Worm (Caenorhabditis elegans) whole organism, L3 larva: ENCODE data around the gene C01G12.16.

ENCODE experiments used
- ceh-9 ChIP-seq: sonication (generic microtip); optimal IDR thresholded peaks from 2 replicates; lab custom pipeline; 2018; ENCODE audit warnings: missing biosample characterization, missing genetic modification characterization
- elt-1 ChIP-seq: fragments of 150-350 bp; optimal IDR thresholded peaks from 2 replicates; lab custom pipeline; 2014; ENCODE audit warnings: missing biosample characterization, missing genetic modification characterization
- elt-2 ChIP-seq: sonication (generic microtip); optimal IDR thresholded peaks from 2 replicates; lab custom pipeline; 2016; ENCODE audit warnings: missing genetic modification reagents, mild to moderate bottlenecking, missing genetic modification characterization, missing compliant biosample characterization
- fos-1 ChIP-seq: fragments of 150-350 bp; optimal IDR thresholded peaks from 2 replicates; lab custom pipeline; 2014; ENCODE audit warnings: missing biosample characterization, missing genetic modification characterization
- lin-39 ChIP-seq: fragments of 150-350 bp; optimal IDR thresholded peaks from 2 replicates; lab custom pipeline; 2018; ENCODE audit warnings: missing biosample characterization, missing genetic modification reagents, missing genetic modification characterization
- lsy-12 ChIP-seq: sonication (generic microtip); optimal IDR thresholded peaks from 2 replicates; lab custom pipeline; 2016; ENCODE audit warnings: mild to moderate bottlenecking, missing genetic modification characterization, missing compliant biosample characterization
- nfya-1 ChIP-seq: sonication (generic microtip); optimal IDR thresholded peaks from 2 replicates; lab custom pipeline; 2017; ENCODE audit warnings: missing genetic modification characterization, mild to moderate bottlenecking, missing compliant biosample characterization, antibody characterized with exemption, moderate library complexity; ENCODE audit not compliant: insufficient read depth
- nhr-25 ChIP-seq: sonication (generic microtip); optimal IDR thresholded peaks from 2 replicates; lab custom pipeline; 2017; ENCODE audit warnings: missing biosample characterization, missing genetic modification characterization
- nhr-77 ChIP-seq: fragments of 150-350 bp; optimal IDR thresholded peaks from 2 replicates; lab custom pipeline; 2014; ENCODE audit warnings: missing biosample characterization, missing genetic modification characterization
- pqm-1 ChIP-seq: fragments of 150-350 bp; optimal IDR thresholded peaks from 2 replicates; lab custom pipeline; 2017; ENCODE audit warnings: missing biosample characterization, missing genetic modification characterization, inconsistent platforms
- unc-39 ChIP-seq: sonication (generic microtip); optimal IDR thresholded peaks from 4 replicates; lab custom pipeline; 2017; ENCODE audit warnings: missing biosample characterization, missing genetic modification characterization
- unc-62 ChIP-seq: fragments of 150-350 bp; sonication (generic microtip); optimal IDR thresholded peaks from 4 replicates; lab custom pipeline; 2014; ENCODE audit warnings: missing biosample characterization, missing genetic modification reagents, missing genetic modification characterization
- ztf-11 ChIP-seq: fragments of 150-350 bp; optimal IDR thresholded peaks from 2 replicates; lab custom pipeline; 2014; ENCODE audit warnings: missing biosample characterization, missing genetic modification characterization
- ztf-4 ChIP-seq: fragments of 150-350 bp; optimal IDR thresholded peaks from 2 replicates; lab custom pipeline; 2014; ENCODE audit warnings: missing biosample characterization, missing genetic modification characterization

DNA sequence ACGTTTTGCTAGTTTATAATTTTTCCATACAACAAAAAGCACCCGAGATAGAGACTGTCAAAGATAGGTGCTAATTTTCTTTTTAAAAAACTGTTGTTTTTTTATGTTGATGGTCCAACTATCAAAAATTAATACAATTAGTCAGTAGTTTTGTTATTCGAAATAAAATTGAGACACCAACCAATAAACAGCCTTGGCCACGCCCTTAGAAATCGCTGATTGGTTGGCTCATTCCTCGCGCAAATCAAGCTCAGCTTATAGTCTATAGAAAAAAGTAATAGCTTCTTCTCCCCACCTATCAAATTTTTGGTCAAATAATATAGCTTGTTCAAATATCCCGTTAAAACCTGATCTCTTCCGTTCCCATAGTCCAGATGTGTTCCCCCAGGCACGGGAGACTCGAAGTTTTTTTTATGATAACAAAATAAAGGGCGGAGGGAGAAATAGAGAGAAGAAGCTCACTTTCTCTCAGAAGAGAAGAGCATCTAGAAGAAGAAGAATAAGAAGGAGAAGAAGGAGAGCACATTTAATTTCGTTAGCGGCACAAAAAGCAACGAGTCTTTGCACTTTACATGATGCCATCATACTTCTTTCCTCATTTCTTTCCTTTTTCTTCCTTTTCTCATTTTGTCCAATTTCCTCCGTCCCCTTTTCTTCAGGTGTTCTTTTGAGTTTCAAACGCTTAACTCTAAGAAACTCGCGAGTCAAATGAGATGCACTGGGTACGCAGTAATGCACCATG is 29.1 kb upstream of the C01G12.16 start:
- TF ChIP-seq ztf-4 (tag; lab: Kevin White, UChicago) (no peak), fos-1 (tag; lab: Kevin White, UChicago) (no peak), nhr-77 (tag; lab: Kevin White, UChicago) (no peak), pqm-1 (no peak), lin-39 (tag; lab: Kevin White, UChicago) (no peak), nhr-25 (tag; lab: Kevin White, UChicago) (no peak), elt-1 (no peak), ztf-11 (tag; lab: Kevin White, UChicago) (no peak), unc-62 (no peak), ceh-9 (tag; lab: Kevin White, UChicago) (no peak), lsy-12 (tag; lab: Kevin White, UChicago) (no peak), nfya-1 (tag; lab: Kevin White, UChicago) (peak; percentile 95), elt-2 (tag; lab: Kevin White, UChicago) (no peak), unc-39 (tag; lab: Kevin White, UChicago) (no peak)
